Worm (Caenorhabditis elegans) whole organism, midembryonic: Measurements from ENCODE around the gene F42F12.11.
A peak's percentile ranks its signal among the peaks of the same experiment; 100 is the strongest.

Source experiments
- T22C8.4 ChIP-seq: fragments of 200-800 bp; sonication (Bioruptor generic); IDR thresholded peaks from 2 replicates; pipeline ENCODE4 v1.3.6; 2022; ENCODE audit warnings: missing genetic modification characterization, missing compliant biosample characterization
- cog-1 ChIP-seq: sonication (generic microtip); optimal IDR thresholded peaks from 2 replicates; lab custom pipeline; 2016; ENCODE audit warnings: missing genetic modification characterization, missing compliant biosample characterization
- flt-1 ChIP-seq: fragments of 200-800 bp; sonication (Bioruptor generic); IDR thresholded peaks from 2 replicates; pipeline ENCODE4 v1.3.6; 2022; ENCODE audit warnings: missing genetic modification characterization, missing compliant biosample characterization
- klf-2 ChIP-seq: fragments of 200-800 bp; sonication (Bioruptor generic); conservative IDR thresholded peaks from 2 replicates; pipeline ENCODE4 v1.3.6; 2022; ENCODE audit warnings: missing genetic modification reagents, missing genetic modification characterization, missing compliant biosample characterization
- med-1 ChIP-seq: sonication (generic microtip); optimal IDR thresholded peaks from 2 replicates; lab custom pipeline; 2017; ENCODE audit warnings: missing genetic modification characterization, mild to moderate bottlenecking, missing compliant biosample characterization, antibody characterized with exemption, missing genetic modification reagents; ENCODE audit not compliant: insufficient read depth
- ref-1 ChIP-seq: fragments of 200-800 bp; sonication (Bioruptor generic); conservative IDR thresholded peaks from 2 replicates; pipeline ENCODE4 v1.3.6; 2022; ENCODE audit warnings: missing genetic modification reagents, missing genetic modification characterization, missing compliant biosample characterization
- tab-1 ChIP-seq: fragments of 200-800 bp; sonication (Bioruptor generic); IDR thresholded peaks from 2 replicates; pipeline ENCODE4 v1.3.6; 2022; ENCODE audit warnings: missing genetic modification characterization, missing compliant biosample characterization
- ztf-23 ChIP-seq: fragments of 200-800 bp; sonication (Bioruptor generic); IDR thresholded peaks from 2 replicates; pipeline ENCODE4 v1.3.6; 2022; ENCODE audit warnings: missing genetic modification reagents, missing genetic modification characterization, missing compliant biosample characterization
- ztf-29 ChIP-seq: fragments of 200-800 bp; sonication (Bioruptor generic); IDR thresholded peaks from 2 replicates; pipeline ENCODE4 v1.3.6; 2022; ENCODE audit warnings: missing genetic modification reagents, missing genetic modification characterization, missing compliant biosample characterization

Gene F42F12.11

DNA sequence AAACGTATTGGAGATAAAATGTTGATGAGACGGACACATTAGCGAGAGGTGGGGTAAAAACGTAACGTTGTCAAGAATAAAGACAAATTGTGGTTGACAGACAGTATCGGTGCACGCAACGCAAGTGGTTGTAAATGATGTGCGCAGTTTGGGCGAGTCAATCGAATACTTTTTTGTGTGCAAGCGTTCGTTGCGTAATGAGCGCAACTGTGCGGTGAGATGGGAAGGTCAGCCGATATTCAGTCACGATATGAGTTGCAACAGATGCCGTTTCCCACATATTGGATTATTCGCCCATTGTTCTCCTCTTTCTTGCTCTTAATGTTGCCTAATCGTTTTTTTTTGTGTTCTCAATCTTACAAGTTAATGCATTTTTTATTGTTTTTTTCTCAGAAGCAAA, 26.1 kb upstream of the F42F12.11 start, which contains the start of gene ceh-40:
Gene ceh-40 (minus strand): TSS at position 41 of the 400 bp plus-strand sequence.
- TF ChIP-seq ref-1, result no peak
- TF ChIP-seq flt-1, result no peak
- TF ChIP-seq med-1 (GFP tag; lab: Kevin White, UChicago), result no peak
- TF ChIP-seq klf-2 (GFP tag; lab: Robert Waterston, UW), result no peak
- TF ChIP-seq ztf-29 (GFP tag; lab: Robert Waterston, UW), result no peak
- TF ChIP-seq ztf-23 (GFP tag; lab: Robert Waterston, UW), result no peak
- TF ChIP-seq tab-1 (GFP tag; lab: Robert Waterston, UW), result no peak
- no peak for TF ChIP-seq cog-1 (tag; lab: Kevin White, UChicago)
- no peak for TF ChIP-seq T22C8.4 (GFP tag; lab: Robert Waterston, UW)

DNA sequence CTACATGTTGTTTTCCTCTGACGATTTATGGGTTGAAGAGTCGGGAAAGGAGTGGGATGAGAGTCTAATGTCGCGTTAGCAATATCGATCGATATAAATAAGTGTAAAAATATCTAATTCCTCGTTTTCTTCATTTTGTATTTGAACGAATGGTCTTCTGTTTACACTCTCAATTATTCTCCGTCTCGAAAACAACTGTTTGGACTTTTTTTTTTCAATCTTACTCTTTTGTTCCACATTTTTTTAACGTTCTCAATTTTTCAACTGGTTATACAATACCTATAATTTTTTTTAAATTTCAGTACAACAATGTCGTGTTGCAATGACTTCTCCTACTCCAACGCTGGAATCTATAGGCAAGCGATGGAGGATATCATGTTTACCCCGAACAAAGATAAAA, 25.5 kb upstream of the F42F12.11 start, which contains the start of gene F17A2.13:
Gene F17A2.13 (plus strand): TSS at position 301 of the 400 bp plus-strand sequence.
- TF ChIP-seq klf-2 (GFP tag; lab: Robert Waterston, UW) (no peak), ztf-23 (GFP tag; lab: Robert Waterston, UW) (no peak), med-1 (GFP tag; lab: Kevin White, UChicago) (no peak), ztf-29 (GFP tag; lab: Robert Waterston, UW) (no peak), ref-1 (no peak), flt-1 (no peak), T22C8.4 (GFP tag; lab: Robert Waterston, UW) (no peak), cog-1 (tag; lab: Kevin White, UChicago) (no peak)

DNA sequence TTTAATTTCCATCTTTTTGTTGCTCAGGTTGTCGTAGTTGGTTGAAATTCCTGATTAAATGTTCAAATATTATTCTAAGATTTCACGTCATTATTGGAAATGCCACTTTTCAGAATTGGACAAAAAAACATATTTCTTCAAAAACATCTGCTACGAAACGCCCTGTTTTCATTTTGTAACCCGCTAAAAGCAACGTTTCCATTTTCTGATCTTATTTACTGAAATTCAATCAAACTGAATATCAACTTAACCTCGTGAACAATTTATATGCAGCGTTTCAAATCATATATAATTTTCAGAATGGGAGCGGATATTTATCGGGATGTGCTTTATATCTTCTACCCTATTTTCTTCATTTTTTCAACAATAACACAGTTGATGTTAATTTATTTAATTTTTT, 23.4 kb upstream of the F42F12.11 start, which contains the start of gene srd-40:
Gene srd-40 (plus strand): TSS at position 301 of the 400 bp plus-strand sequence.
- TF ChIP-seq med-1 (GFP tag; lab: Kevin White, UChicago), result no peak
- TF ChIP-seq ztf-23 (GFP tag; lab: Robert Waterston, UW), result no peak
- TF ChIP-seq T22C8.4 (GFP tag; lab: Robert Waterston, UW), result no peak
- no peak for TF ChIP-seq tab-1 (GFP tag; lab: Robert Waterston, UW)
- no peak for TF ChIP-seq klf-2 (GFP tag; lab: Robert Waterston, UW)
- no peak for TF ChIP-seq ztf-29 (GFP tag; lab: Robert Waterston, UW)
- TF ChIP-seq flt-1, result no peak

DNA sequence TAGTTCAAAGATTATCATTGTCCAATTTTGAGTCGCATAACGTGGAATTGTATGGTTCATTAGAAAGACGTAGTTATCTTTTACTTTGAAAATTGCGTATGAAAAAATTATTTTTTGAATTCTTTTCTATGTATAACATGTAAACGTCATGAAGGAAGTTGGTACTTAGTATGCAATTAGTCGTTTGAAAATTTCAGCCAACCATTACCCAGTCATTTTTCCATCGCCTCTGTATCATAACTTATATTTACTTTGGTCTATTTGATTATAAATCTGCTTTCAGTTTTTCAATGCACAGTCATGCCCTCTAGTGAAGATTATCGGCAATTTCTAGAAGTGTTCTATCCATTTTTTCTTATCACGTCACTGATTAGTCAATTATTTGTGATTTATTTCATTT, 20.4 kb upstream of the F42F12.11 start, which contains the start of gene srd-41:
Gene srd-41 (plus strand): TSS at position 301 of the 400 bp plus-strand sequence.
- no peak for TF ChIP-seq tab-1 (GFP tag; lab: Robert Waterston, UW)
- TF ChIP-seq T22C8.4 (GFP tag; lab: Robert Waterston, UW), result no peak
- TF ChIP-seq ref-1, result no peak
- no peak for TF ChIP-seq ztf-29 (GFP tag; lab: Robert Waterston, UW)
- no peak for TF ChIP-seq flt-1
- no peak for TF ChIP-seq klf-2 (GFP tag; lab: Robert Waterston, UW)
- TF ChIP-seq med-1 (GFP tag; lab: Kevin White, UChicago), result no peak
- TF ChIP-seq ztf-23 (GFP tag; lab: Robert Waterston, UW), result no peak
- TF ChIP-seq cog-1 (tag; lab: Kevin White, UChicago), result no peak

DNA sequence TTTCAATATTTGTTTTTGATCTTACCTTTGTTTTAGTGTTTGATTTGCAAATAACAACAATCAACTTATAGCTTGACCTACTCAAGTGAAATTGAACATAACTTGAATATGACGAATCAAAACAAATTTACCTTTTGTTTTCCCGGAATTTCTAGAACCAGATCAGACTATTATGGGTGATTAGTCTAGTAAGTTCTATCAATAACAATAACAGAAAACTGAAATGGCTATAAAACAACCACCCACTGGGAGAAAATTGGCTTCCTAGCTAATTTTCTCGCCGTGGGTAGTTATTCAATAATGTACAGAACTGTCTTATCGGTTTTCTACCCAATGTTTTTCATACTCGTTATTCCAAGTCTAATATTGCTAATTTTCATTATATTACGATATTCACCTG, 18.2 kb upstream of the F42F12.11 start, which contains the start of gene srd-45:
Gene srd-45 (plus strand): TSS at position 301 of the 400 bp plus-strand sequence.
- TF ChIP-seq cog-1 (tag; lab: Kevin White, UChicago) (no peak), ztf-29 (GFP tag; lab: Robert Waterston, UW) (no peak), klf-2 (GFP tag; lab: Robert Waterston, UW) (no peak), tab-1 (GFP tag; lab: Robert Waterston, UW) (no peak), flt-1 (no peak), ref-1 (no peak), T22C8.4 (GFP tag; lab: Robert Waterston, UW) (no peak), ztf-23 (GFP tag; lab: Robert Waterston, UW) (no peak), med-1 (GFP tag; lab: Kevin White, UChicago) (no peak)

DNA sequence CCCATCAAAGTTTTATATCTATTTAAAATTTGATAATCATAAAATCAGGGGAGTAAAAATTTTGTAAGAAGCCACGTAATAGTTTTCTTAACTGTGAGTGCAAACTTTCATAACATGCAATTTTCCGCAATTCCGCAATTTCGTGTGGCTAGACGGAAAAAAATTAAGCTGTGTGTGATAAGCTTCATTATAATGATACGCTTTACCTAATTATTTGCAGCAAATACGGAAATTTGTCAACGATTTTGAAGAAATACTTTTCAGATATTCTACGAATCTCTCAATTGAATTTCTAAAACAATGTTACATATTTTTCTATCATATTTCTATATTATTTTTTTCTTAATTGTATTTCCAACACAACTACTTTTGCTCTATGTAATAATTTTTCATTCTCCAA, 15.0 kb upstream of the F42F12.11 start, which contains the start of gene srd-46:
Gene srd-46 (plus strand): TSS at position 301 of the 400 bp plus-strand sequence.
- no peak for TF ChIP-seq cog-1 (tag; lab: Kevin White, UChicago)
- TF ChIP-seq med-1 (GFP tag; lab: Kevin White, UChicago), result no peak
- no peak for TF ChIP-seq ref-1
- no peak for TF ChIP-seq flt-1
- no peak for TF ChIP-seq klf-2 (GFP tag; lab: Robert Waterston, UW)
- no peak for TF ChIP-seq T22C8.4 (GFP tag; lab: Robert Waterston, UW)

DNA sequence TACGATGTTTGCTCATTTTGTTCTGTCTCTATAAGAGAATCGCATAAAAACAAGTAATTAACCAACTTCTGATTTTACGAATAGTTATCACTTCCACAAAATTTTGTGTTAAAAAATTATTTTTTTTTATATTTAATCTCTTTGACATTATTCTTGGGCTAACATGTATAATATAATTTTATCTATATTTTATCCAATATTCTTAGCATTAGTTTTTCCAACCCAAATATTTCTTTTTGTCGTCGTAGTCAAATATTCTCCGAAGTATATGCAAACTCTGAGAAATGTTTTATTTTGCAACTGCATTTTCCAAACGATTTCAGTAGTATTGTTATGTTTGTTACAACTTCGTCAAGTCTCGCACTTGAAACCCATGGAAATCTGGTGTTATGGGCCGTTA, 13.3 kb upstream of the F42F12.11 start, which contains the start of gene srd-47:
Gene srd-47 (plus strand): TSS at position 164 of the 400 bp plus-strand sequence.
- TF ChIP-seq med-1 (GFP tag; lab: Kevin White, UChicago) (no peak), klf-2 (GFP tag; lab: Robert Waterston, UW) (no peak), ztf-29 (GFP tag; lab: Robert Waterston, UW) (no peak), cog-1 (tag; lab: Kevin White, UChicago) (no peak)

DNA sequence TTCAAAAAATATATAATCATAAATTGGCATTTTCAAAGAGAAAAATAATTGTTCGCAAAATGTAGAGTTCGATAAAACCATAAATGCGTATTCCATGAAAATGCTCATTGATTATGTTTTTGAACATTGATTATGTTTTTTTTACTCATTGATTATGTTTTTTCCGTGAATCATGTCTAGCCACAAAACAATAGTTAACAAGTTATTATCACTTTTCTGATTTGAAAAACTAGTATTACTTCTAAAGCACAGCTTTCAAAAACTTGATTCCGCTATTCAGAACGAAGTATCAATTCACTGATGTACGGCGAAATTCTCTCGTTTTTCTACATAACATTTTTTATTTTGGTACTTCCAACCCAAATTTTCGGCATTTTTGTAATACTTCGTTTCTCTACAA, 11.0 kb upstream of the F42F12.11 start, which contains the start of gene srd-48:
Gene srd-48 (plus strand): TSS at position 301 of the 400 bp plus-strand sequence.
- no peak for TF ChIP-seq T22C8.4 (GFP tag; lab: Robert Waterston, UW)
- TF ChIP-seq med-1 (GFP tag; lab: Kevin White, UChicago), result no peak
- TF ChIP-seq flt-1, result no peak
- no peak for TF ChIP-seq klf-2 (GFP tag; lab: Robert Waterston, UW)
- TF ChIP-seq ztf-23 (GFP tag; lab: Robert Waterston, UW), result no peak
- no peak for TF ChIP-seq ztf-29 (GFP tag; lab: Robert Waterston, UW)
- no peak for TF ChIP-seq cog-1 (tag; lab: Kevin White, UChicago)
- no peak for TF ChIP-seq tab-1 (GFP tag; lab: Robert Waterston, UW)
- TF ChIP-seq ref-1, result no peak

DNA sequence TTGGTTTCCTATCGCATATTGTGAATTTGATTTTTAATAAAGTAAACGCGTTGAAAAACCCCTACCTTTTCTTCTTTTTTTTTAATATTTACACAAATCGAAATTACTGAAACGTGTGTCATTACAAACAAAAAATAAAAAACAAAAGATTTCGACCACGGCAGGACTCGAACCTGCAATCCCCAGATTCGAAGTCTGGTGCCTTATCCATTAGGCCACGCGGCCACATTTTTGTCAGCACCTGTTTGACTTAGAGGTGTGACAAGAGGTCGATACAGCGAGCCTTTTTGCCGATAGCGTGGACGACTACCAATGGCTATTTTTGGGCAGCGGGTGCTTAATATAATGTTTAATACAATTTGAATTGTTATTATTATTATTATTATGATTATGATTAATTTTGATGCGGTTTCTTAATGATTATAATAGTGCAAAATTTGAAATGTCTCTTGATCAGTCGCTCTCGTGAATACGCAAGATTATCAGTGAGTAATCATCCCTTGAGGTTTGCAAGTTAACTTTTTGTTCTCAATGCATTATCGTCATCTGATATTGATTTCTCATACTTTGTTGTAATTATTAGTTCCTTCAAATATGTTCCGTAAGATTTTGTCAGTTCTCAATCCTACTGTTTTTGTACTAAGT, 8.9 kb upstream of the F42F12.11 start, which contains the start of gene srd-44:
Gene srd-44 (plus strand): TSS at position 595 of the 645 bp plus-strand sequence.
- no peak for TF ChIP-seq ztf-23 (GFP tag; lab: Robert Waterston, UW)
- no peak for TF ChIP-seq tab-1 (GFP tag; lab: Robert Waterston, UW)
- 0 out of 2 replicates have a peak, but pooled peaks have one; percentile 26 for TF ChIP-seq ref-1
- no peak for TF ChIP-seq med-1 (GFP tag; lab: Kevin White, UChicago)
- no peak for TF ChIP-seq klf-2 (GFP tag; lab: Robert Waterston, UW)
- no peak for TF ChIP-seq flt-1
- 0 out of 2 replicates have a peak, but pooled peaks have one; percentile 40 for TF ChIP-seq ztf-29 (GFP tag; lab: Robert Waterston, UW)
- TF ChIP-seq T22C8.4 (GFP tag; lab: Robert Waterston, UW), result 0 out of 2 replicates have a peak, but pooled peaks have one; percentile 24
